Worm (Caenorhabditis elegans): ENCODE data around the gene srh-127.

The srh-127 gene

ce11 chrV:2888681-2889080 is 4.4 kb upstream of the srh-127 start, which contains the start of gene srw-4:
TSS of gene srw-4 (minus strand) at chrV:2888781.
- no peak for TF ChIP-seq mep-1 (tag; optimal IDR thresholded peaks at IDR 0.05)
- no peak for TF ChIP-seq drap-1 (GFP tag; optimal IDR thresholded peaks at IDR 0.05)
- TF ChIP-seq ztf-11 (tag; optimal IDR thresholded peaks at IDR 0.05) = no peak
- no peak for TF ChIP-seq mab-5 (tag; optimal IDR thresholded peaks at IDR 0.05)
- TF ChIP-seq ceh-39 (tag; optimal IDR thresholded peaks at IDR 0.05) = no peak
- TF ChIP-seq mls-2 (tag; optimal IDR thresholded peaks at IDR 0.05) = no peak
- TF ChIP-seq nhr-12 (tag; optimal IDR thresholded peaks at IDR 0.05) = no peak
- TF ChIP-seq cnd-1 (tag; optimal IDR thresholded peaks at IDR 0.05) = no peak
- no peak for TF ChIP-seq unc-120 (tag; optimal IDR thresholded peaks at IDR 0.05; ENCODE audit: poor library complexity, severe bottlenecking)
- TF ChIP-seq sptf-1 (tag; optimal IDR thresholded peaks at IDR 0.05) = no peak

- no peak for TF ChIP-seq unc-62 (GFP tag; optimal IDR thresholded peaks at IDR 0.05)
- TF ChIP-seq mab-5 (tag; optimal IDR thresholded peaks at IDR 0.05) = no peak
- no peak for TF ChIP-seq blmp-1 (tag; optimal IDR thresholded peaks at IDR 0.05)
- no peak for TF ChIP-seq M03D4.4 (tag; optimal IDR thresholded peaks at IDR 0.05)
- no peak for TF ChIP-seq elt-1 (tag; optimal IDR thresholded peaks at IDR 0.05; ENCODE audit: borderline replicate concordance, insufficient read depth)
- TF ChIP-seq mep-1 (tag; optimal IDR thresholded peaks at IDR 0.05) = no peak
- no peak for TF ChIP-seq nhr-2 (tag; optimal IDR thresholded peaks at IDR 0.05)
- no peak for TF ChIP-seq ztf-11 (tag; optimal IDR thresholded peaks at IDR 0.05)
- TF ChIP-seq sem-2 (GFP tag; optimal IDR thresholded peaks at IDR 0.05) = no peak
- no peak for TF ChIP-seq tbx-8 (GFP tag; optimal IDR thresholded peaks at IDR 0.05)
- no peak for TF ChIP-seq ces-1 (GFP tag; optimal IDR thresholded peaks at IDR 0.05)
- TF ChIP-seq flh-1 (GFP tag; optimal IDR thresholded peaks at IDR 0.05) = no peak
- no peak for TF ChIP-seq bed-3 (GFP tag; optimal IDR thresholded peaks at IDR 0.05)
- no peak for TF ChIP-seq ceh-83 (GFP tag; optimal IDR thresholded peaks at IDR 0.05)
- TF ChIP-seq mls-2 (tag; optimal IDR thresholded peaks at IDR 0.05) = no peak
- TF ChIP-seq elt-3 (tag; optimal IDR thresholded peaks at IDR 0.05) = no peak
- no peak for TF ChIP-seq drap-1 (GFP tag; optimal IDR thresholded peaks at IDR 0.05)
- no peak for TF ChIP-seq unc-120 (tag; optimal IDR thresholded peaks at IDR 0.05; ENCODE audit: poor library complexity, severe bottlenecking)
- no peak for TF ChIP-seq lsy-2 (tag; optimal IDR thresholded peaks at IDR 0.05)
Measured at ce11 chrV:2891927-2892326, 1.1 kb upstream of the srh-127 start, which contains the start of gene F37B4.15. TSS of gene F37B4.15 (plus strand) at chrV:2892227.

- TF ChIP-seq ceh-39 (tag; optimal IDR thresholded peaks at IDR 0.05) (no peak), bed-3 (GFP tag; optimal IDR thresholded peaks at IDR 0.05) (no peak), M03D4.4 (tag; optimal IDR thresholded peaks at IDR 0.05) (no peak), lin-13 (tag; optimal IDR thresholded peaks at IDR 0.05) (no peak), unc-120 (tag; optimal IDR thresholded peaks at IDR 0.05; ENCODE audit: poor library complexity, severe bottlenecking) (no peak)
Measured at ce11 chrV:2896198-2896660, 3.2 kb downstream of the srh-127 start, which contains the start of gene pals-32. TSS of gene pals-32 (plus strand) at chrV:2896610.

- TF ChIP-seq hlh-1 (tag; optimal IDR thresholded peaks at IDR 0.05) = no peak
- no peak for TF ChIP-seq nhr-12 (tag; optimal IDR thresholded peaks at IDR 0.05)
- no peak for TF ChIP-seq unc-39 (tag; optimal IDR thresholded peaks at IDR 0.05)
- no peak for TF ChIP-seq snpc-4 (tag; optimal IDR thresholded peaks at IDR 0.05)
- TF ChIP-seq nhr-28 (tag; optimal IDR thresholded peaks at IDR 0.05) = no peak
- TF ChIP-seq unc-62 (GFP tag; optimal IDR thresholded peaks at IDR 0.05) = no peak
- no peak for TF ChIP-seq mab-5 (tag; optimal IDR thresholded peaks at IDR 0.05)
- TF ChIP-seq sem-2 (GFP tag; optimal IDR thresholded peaks at IDR 0.05) = no peak
- no peak for TF ChIP-seq lin-32 (GFP tag; optimal IDR thresholded peaks at IDR 0.05)
- TF ChIP-seq mls-2 (tag; optimal IDR thresholded peaks at IDR 0.05) = no peak
- no peak for TF ChIP-seq elt-3 (tag; optimal IDR thresholded peaks at IDR 0.05)
- TF ChIP-seq ztf-11 (tag; optimal IDR thresholded peaks at IDR 0.05) = no peak
- TF ChIP-seq nhr-237 (tag; optimal IDR thresholded peaks at IDR 0.05) = no peak
- TF ChIP-seq unc-120 (tag; optimal IDR thresholded peaks at IDR 0.05; ENCODE audit: poor library complexity, severe bottlenecking) = no peak
- TF ChIP-seq ceh-83 (GFP tag; optimal IDR thresholded peaks at IDR 0.05) = no peak
- TF ChIP-seq flh-1 (GFP tag; optimal IDR thresholded peaks at IDR 0.05) = no peak
- TF ChIP-seq mep-1 (tag; optimal IDR thresholded peaks at IDR 0.05) = no peak
- TF ChIP-seq ham-2 (GFP tag; optimal IDR thresholded peaks at IDR 0.05) = no peak
- TF ChIP-seq cnd-1 (tag; optimal IDR thresholded peaks at IDR 0.05) = no peak
Measured at ce11 chrV:2899867-2900266, 6.8 kb downstream of the srh-127 start, which contains the start of gene str-46. TSS of gene str-46 (minus strand) at chrV:2899967.

- TF ChIP-seq unc-39 (tag; optimal IDR thresholded peaks at IDR 0.05) = no peak
- TF ChIP-seq ceh-43 (GFP tag; optimal IDR thresholded peaks at IDR 0.05) = no peak
- no peak for TF ChIP-seq ham-2 (GFP tag; optimal IDR thresholded peaks at IDR 0.05)
- no peak for TF ChIP-seq ceh-39 (tag; optimal IDR thresholded peaks at IDR 0.05)
- no peak for TF ChIP-seq flh-1 (GFP tag; optimal IDR thresholded peaks at IDR 0.05)
- no peak for TF ChIP-seq zip-8 (tag; optimal IDR thresholded peaks at IDR 0.05)
- no peak for TF ChIP-seq mep-1 (tag; optimal IDR thresholded peaks at IDR 0.05)
- no peak for TF ChIP-seq sem-2 (GFP tag; optimal IDR thresholded peaks at IDR 0.05)
- no peak for TF ChIP-seq cnd-1 (tag; optimal IDR thresholded peaks at IDR 0.05)
- no peak for TF ChIP-seq snpc-4 (tag; optimal IDR thresholded peaks at IDR 0.05)
- no peak for TF ChIP-seq sptf-1 (tag; optimal IDR thresholded peaks at IDR 0.05)
- TF ChIP-seq nhr-28 (tag; optimal IDR thresholded peaks at IDR 0.05) = no peak
- TF ChIP-seq ces-1 (GFP tag; optimal IDR thresholded peaks at IDR 0.05) = no peak
- no peak for TF ChIP-seq mab-5 (tag; optimal IDR thresholded peaks at IDR 0.05)
- TF ChIP-seq bed-3 (GFP tag; optimal IDR thresholded peaks at IDR 0.05) = no peak
- no peak for TF ChIP-seq hlh-1 (tag; optimal IDR thresholded peaks at IDR 0.05)
Measured at ce11 chrV:2903227-2903626, 10.2 kb downstream of the srh-127 start, which contains the start of gene C31B8.7. TSS of gene C31B8.7 (minus strand) at chrV:2903327.
